Worm (Caenorhabditis elegans) whole organism, L2 larva: ENCODE measurements around the gene Y57A10A.4.

Source experiments
- ZK546.5 ChIP-seq: sonication (generic microtip); optimal IDR thresholded peaks from 2 replicates; lab custom pipeline; 2017; ENCODE audit warnings: missing biosample characterization, missing genetic modification characterization
- aly-2 ChIP-seq: fragments of 150-350 bp; optimal IDR thresholded peaks from 2 replicates; lab custom pipeline; 2014; ENCODE audit warnings: missing biosample characterization, missing genetic modification characterization
- blmp-1 ChIP-seq: sonication (generic microtip); optimal IDR thresholded peaks from 2 replicates; lab custom pipeline; 2017; ENCODE audit warnings: missing genetic modification characterization, mild to moderate bottlenecking, missing compliant biosample characterization, antibody characterized with exemption, moderate library complexity; ENCODE audit not compliant: insufficient read depth
- ceh-82 ChIP-seq: fragments of 150-350 bp; optimal IDR thresholded peaks from 2 replicates; lab custom pipeline; 2014; ENCODE audit warnings: missing biosample characterization, missing genetic modification characterization
- elt-3 ChIP-seq: sonication (generic microtip); optimal IDR thresholded peaks from 2 replicates; lab custom pipeline; 2017; ENCODE audit warnings: missing biosample characterization, missing genetic modification characterization
- lin-13 ChIP-seq: fragments of 150-350 bp; optimal IDR thresholded peaks from 2 replicates; lab custom pipeline; 2014; ENCODE audit warnings: missing biosample characterization, missing genetic modification reagents, missing genetic modification characterization
- nhr-11 ChIP-seq: fragments of 150-350 bp; optimal IDR thresholded peaks from 2 replicates; lab custom pipeline; 2014; ENCODE audit warnings: missing biosample characterization, missing genetic modification characterization
- sem-4 ChIP-seq: fragments of 150-350 bp; optimal IDR thresholded peaks from 2 replicates; lab custom pipeline; 2014; ENCODE audit warnings: missing biosample characterization, missing genetic modification reagents, missing genetic modification characterization
- snpc-4 ChIP-seq: fragments of 150-350 bp; optimal IDR thresholded peaks from 2 replicates; lab custom pipeline; 2014; ENCODE audit warnings: missing biosample characterization, missing genetic modification characterization
- unc-39 ChIP-seq: fragments of 150-350 bp; optimal IDR thresholded peaks from 2 replicates; lab custom pipeline; 2014; ENCODE audit warnings: missing biosample characterization, missing genetic modification characterization
- unc-55 ChIP-seq: fragments of 150-350 bp; sonication (generic microtip); optimal IDR thresholded peaks from 3 replicates; lab custom pipeline; 2014; ENCODE audit warnings: missing biosample characterization, missing genetic modification reagents, missing genetic modification characterization
- unc-62 ChIP-seq: fragments of 150-350 bp; optimal IDR thresholded peaks from 2 replicates; lab custom pipeline; 2014; ENCODE audit warnings: missing biosample characterization, missing genetic modification reagents, missing genetic modification characterization
- ztf-11 ChIP-seq: sonication (generic microtip); optimal IDR thresholded peaks from 2 replicates; lab custom pipeline; 2017; ENCODE audit warnings: missing biosample characterization, missing genetic modification characterization

DNA sequence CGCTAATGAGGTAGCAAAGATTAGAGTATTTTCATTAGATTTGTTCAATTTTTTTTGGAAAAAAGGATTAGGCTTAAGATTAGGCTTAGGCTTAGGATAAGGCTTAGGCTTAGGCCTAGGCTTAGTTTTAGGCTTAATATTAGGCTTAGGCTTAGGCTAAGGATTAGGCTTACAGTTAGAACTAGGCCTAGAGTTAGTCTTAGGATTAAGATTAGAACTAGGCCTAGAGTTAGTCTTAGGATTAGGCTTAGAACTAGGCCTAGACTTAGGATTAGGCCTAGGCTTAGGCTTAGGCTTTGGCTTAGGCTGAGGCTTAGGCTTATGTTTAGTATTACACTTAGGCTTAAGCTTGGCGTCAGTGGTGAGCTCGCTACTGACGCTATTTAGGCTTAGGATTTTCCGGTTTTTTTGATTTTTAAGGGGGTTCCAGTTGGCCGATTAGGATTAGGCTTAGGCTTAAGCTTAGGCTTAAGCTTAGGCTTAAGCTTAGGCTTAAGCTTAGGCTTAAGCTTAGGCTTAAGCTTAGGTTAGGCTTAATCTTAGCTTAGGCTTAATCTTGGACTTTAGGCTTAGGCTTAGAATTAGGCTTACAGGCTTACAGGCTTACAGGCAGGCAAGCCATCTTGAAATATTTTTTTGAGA is 17.9 kb downstream of the Y57A10A.4 start:
- TF ChIP-seq elt-3 (tag; lab: Kevin White, UChicago), result no peak
- no peak for TF ChIP-seq lin-13
- TF ChIP-seq ceh-82 (tag; lab: Kevin White, UChicago), result no peak
- no peak for TF ChIP-seq blmp-1
- no peak for TF ChIP-seq aly-2 (tag; lab: Kevin White, UChicago)
- TF ChIP-seq unc-39 (tag; lab: Kevin White, UChicago), result no peak
- TF ChIP-seq sem-4 (tag; lab: Kevin White, UChicago), result no peak
- TF ChIP-seq ZK546.5 (tag; lab: Kevin White, UChicago), result no peak
- TF ChIP-seq ztf-11 (tag; lab: Kevin White, UChicago), result no peak
- no peak for TF ChIP-seq unc-55 (GFP tag; lab: Kevin White, UChicago)
- TF ChIP-seq nhr-11 (tag; lab: Kevin White, UChicago), result no peak
- no peak for TF ChIP-seq snpc-4 (tag; lab: Kevin White, UChicago)
- TF ChIP-seq unc-62 (GFP tag; lab: Kevin White, UChicago), result no peak
